Fruit fly (Drosophila melanogaster): ENCODE results near the gene Sgt.

- TF ChIP-seq CG8478 (optimal IDR thresholded peaks at IDR 0.05) (no peak), CTCF (optimal IDR thresholded peaks at IDR 0.05) (no peak)
Observed at dm6 chr2L:17498721-17499120, 27.3 kb downstream of the Sgt start, which contains the start of gene CG15142.
